Worm (Caenorhabditis elegans) whole organism, midembryonic: ENCODE data around the gene B0507.9.

Experiments
- T22C8.4 ChIP-seq: fragments of 200-800 bp; sonication (Bioruptor generic); IDR thresholded peaks from 2 replicates; pipeline ENCODE4 v1.3.6; 2022; ENCODE audit warnings: missing genetic modification characterization, missing compliant biosample characterization
- cog-1 ChIP-seq: sonication (generic microtip); optimal IDR thresholded peaks from 2 replicates; lab custom pipeline; 2016; ENCODE audit warnings: missing genetic modification characterization, missing compliant biosample characterization
- flt-1 ChIP-seq: fragments of 200-800 bp; sonication (Bioruptor generic); IDR thresholded peaks from 2 replicates; pipeline ENCODE4 v1.3.6; 2022; ENCODE audit warnings: missing genetic modification characterization, missing compliant biosample characterization
- klf-2 ChIP-seq: fragments of 200-800 bp; sonication (Bioruptor generic); conservative IDR thresholded peaks from 2 replicates; pipeline ENCODE4 v1.3.6; 2022; ENCODE audit warnings: missing genetic modification reagents, missing genetic modification characterization, missing compliant biosample characterization
- tab-1 ChIP-seq: fragments of 200-800 bp; sonication (Bioruptor generic); IDR thresholded peaks from 2 replicates; pipeline ENCODE4 v1.3.6; 2022; ENCODE audit warnings: missing genetic modification characterization, missing compliant biosample characterization
- ztf-23 ChIP-seq: fragments of 200-800 bp; sonication (Bioruptor generic); IDR thresholded peaks from 2 replicates; pipeline ENCODE4 v1.3.6; 2022; ENCODE audit warnings: missing genetic modification reagents, missing genetic modification characterization, missing compliant biosample characterization
- ztf-29 ChIP-seq: fragments of 200-800 bp; sonication (Bioruptor generic); IDR thresholded peaks from 2 replicates; pipeline ENCODE4 v1.3.6; 2022; ENCODE audit warnings: missing genetic modification reagents, missing genetic modification characterization, missing compliant biosample characterization

ce11 chrV:8767493-8767892, 1.7 kb upstream of the B0507.9 start:
- TF ChIP-seq ztf-23 (no peak), cog-1 (tag; lab: Kevin White, UChicago) (no peak), flt-1 (GFP tag; lab: Robert Waterston, UW) (no peak), ztf-29 (GFP tag; lab: Robert Waterston, UW) (no peak), tab-1 (GFP tag; lab: Robert Waterston, UW) (no peak), T22C8.4 (GFP tag; lab: Robert Waterston, UW) (no peak), klf-2 (no peak)
